Worm (Caenorhabditis elegans) whole organism, L1 larva: ENCODE results near the gene F13E6.1.

Experiments
- C16A3.4 ChIP-seq: fragments of 150-350 bp; optimal IDR thresholded peaks from 2 replicates; lab custom pipeline; 2014; ENCODE audit warnings: missing biosample characterization, missing genetic modification characterization
- F16B12.6 ChIP-seq: fragments of 150-350 bp; optimal IDR thresholded peaks from 2 replicates; lab custom pipeline; 2014; ENCODE audit warnings: missing biosample characterization, missing genetic modification characterization
- Y116A8C.19 ChIP-seq: sonication (generic microtip); optimal IDR thresholded peaks from 2 replicates; lab custom pipeline; 2016; ENCODE audit warnings: missing compliant biosample characterization, missing genetic modification characterization, borderline replicate concordance
- aha-1 ChIP-seq: fragments of 150-350 bp; optimal IDR thresholded peaks from 2 replicates; lab custom pipeline; 2014; ENCODE audit warnings: missing biosample characterization, missing genetic modification characterization
- ama-1 ChIP-seq: fragments of 150-350 bp; optimal IDR thresholded peaks from 2 replicates; lab custom pipeline; 2014
- blmp-1 ChIP-seq: fragments of 150-350 bp; optimal IDR thresholded peaks from 2 replicates; lab custom pipeline; 2014; ENCODE audit warnings: missing biosample characterization, missing genetic modification characterization
- ceh-8 ChIP-seq: fragments of 200-800 bp; sonication (Bioruptor generic); optimal IDR thresholded peaks from 2 replicates; lab custom pipeline; 2018; ENCODE audit warnings: mild to moderate bottlenecking, missing genetic modification characterization, moderate library complexity, missing compliant biosample characterization
- dpl-1 ChIP-seq, 3 experiments: fragments of 150-350 bp in 2 of 3; sonication (generic microtip) in 1 of 3; optimal IDR thresholded peaks; 2 replicates each; lab custom pipeline; 2014 to 2017; ENCODE audit warnings: missing biosample characterization in 3 of 3, missing genetic modification characterization in 3 of 3, missing genetic modification reagents in 3 of 3
- efl-1 ChIP-seq, 4 experiments: fragments of 150-350 bp; optimal IDR thresholded peaks in 3 of 4; peaks in 1 of 4; 1 replicate in 1 of 4; 2 replicates in 3 of 4; lab custom pipeline; 2014; ENCODE audit warnings: missing biosample characterization in 2 of 4, missing genetic modification characterization in 2 of 4, missing genetic modification reagents in 2 of 4
- efl-3 ChIP-seq: fragments of 200-800 bp; sonication (Bioruptor generic); optimal IDR thresholded peaks from 2 replicates; lab custom pipeline; 2018; ENCODE audit warnings: mild to moderate bottlenecking, missing genetic modification characterization, missing compliant biosample characterization
- egl-27 ChIP-seq, 2 experiments: fragments of 150-350 bp in 1 of 2; sonication (generic microtip); optimal IDR thresholded peaks; 3 replicates each; lab custom pipeline; 2017 to 2018; ENCODE audit warnings: missing biosample characterization in 2 of 2, missing genetic modification characterization in 2 of 2, missing genetic modification reagents in 2 of 2
- elt-2 ChIP-seq: sonication (generic microtip); optimal IDR thresholded peaks from 2 replicates; lab custom pipeline; 2016; ENCODE audit warnings: missing genetic modification characterization, mild to moderate bottlenecking, inconsistent platforms, missing compliant biosample characterization, missing genetic modification reagents
- ets-5 ChIP-seq: fragments of 200-800 bp; sonication (Bioruptor generic); IDR thresholded peaks from 2 replicates; pipeline ENCODE4 v1.3.6; 2022; ENCODE audit warnings: missing genetic modification characterization, missing compliant biosample characterization
- fkh-8 ChIP-seq: sonication (generic microtip); optimal IDR thresholded peaks from 2 replicates; lab custom pipeline; 2016; ENCODE audit warnings: mild to moderate bottlenecking, missing genetic modification characterization, missing compliant biosample characterization
- hlh-4 ChIP-seq: sonication (generic microtip); optimal IDR thresholded peaks from 2 replicates; lab custom pipeline; 2016; ENCODE audit warnings: mild to moderate bottlenecking, missing genetic modification characterization, missing compliant biosample characterization
- irx-1 ChIP-seq: sonication (generic microtip); optimal IDR thresholded peaks from 2 replicates; lab custom pipeline; 2016; ENCODE audit warnings: missing genetic modification characterization, missing compliant biosample characterization
- lin-13 ChIP-seq: fragments of 150-350 bp; optimal IDR thresholded peaks from 2 replicates; lab custom pipeline; 2014; ENCODE audit warnings: missing biosample characterization, missing genetic modification reagents, missing genetic modification characterization
- lin-14 ChIP-seq: fragments of 200-800 bp; sonication (Bioruptor generic); optimal IDR thresholded peaks from 2 replicates; lab custom pipeline; 2018; ENCODE audit warnings: mild to moderate bottlenecking, missing genetic modification characterization, moderate library complexity, missing compliant biosample characterization
- lin-15B ChIP-seq: fragments of 150-350 bp; sonication (generic microtip); optimal IDR thresholded peaks from 3 replicates; lab custom pipeline; 2014; ENCODE audit warnings: missing biosample characterization, missing genetic modification characterization
- lir-3 ChIP-seq: sonication (generic microtip); optimal IDR thresholded peaks from 2 replicates; lab custom pipeline; 2016; ENCODE audit warnings: mild to moderate bottlenecking, missing genetic modification characterization, moderate library complexity, missing compliant biosample characterization; ENCODE audit not compliant: poor library complexity
- mab-9 ChIP-seq: fragments of 200-800 bp; sonication (Bioruptor generic); IDR thresholded peaks from 2 replicates; pipeline ENCODE4 v1.3.6; 2022; ENCODE audit warnings: missing genetic modification reagents, missing genetic modification characterization, missing compliant biosample characterization
- mdl-1 ChIP-seq, 2 experiments: fragments of 150-350 bp; optimal IDR thresholded peaks; 2 replicates each; lab custom pipeline; 2014 to 2017; ENCODE audit warnings: missing biosample characterization in 2 of 2, missing genetic modification characterization in 2 of 2, inconsistent platforms in 1 of 2
- mef-2 ChIP-seq: fragments of 150-350 bp; optimal IDR thresholded peaks from 2 replicates; lab custom pipeline; 2014; ENCODE audit warnings: missing biosample characterization, missing genetic modification characterization
- mep-1 ChIP-seq: fragments of 150-350 bp; optimal IDR thresholded peaks from 2 replicates; lab custom pipeline; 2014; ENCODE audit warnings: missing biosample characterization, missing genetic modification characterization
- nhr-11 ChIP-seq: fragments of 150-350 bp; optimal IDR thresholded peaks from 2 replicates; lab custom pipeline; 2014; ENCODE audit warnings: missing biosample characterization, missing genetic modification characterization
- nhr-19 ChIP-seq: fragments of 200-800 bp; sonication (Bioruptor generic); conservative IDR thresholded peaks from 2 replicates; pipeline ENCODE4 v1.3.6; 2022; ENCODE audit warnings: missing genetic modification characterization, missing compliant biosample characterization
- nhr-20 ChIP-seq: sonication (generic microtip); optimal IDR thresholded peaks from 2 replicates; lab custom pipeline; 2016; ENCODE audit warnings: mild to moderate bottlenecking, missing genetic modification characterization, missing compliant biosample characterization
- nhr-237 ChIP-seq: fragments of 150-350 bp; optimal IDR thresholded peaks from 2 replicates; lab custom pipeline; 2014; ENCODE audit warnings: missing biosample characterization, missing genetic modification characterization
- nhr-47 ChIP-seq: sonication (generic microtip); optimal IDR thresholded peaks from 2 replicates; lab custom pipeline; 2016; ENCODE audit warnings: mild to moderate bottlenecking, missing genetic modification characterization, moderate library complexity, missing compliant biosample characterization
- nhr-71 ChIP-seq: sonication (generic microtip); optimal IDR thresholded peaks from 2 replicates; lab custom pipeline; 2016; ENCODE audit warnings: mild to moderate bottlenecking, missing genetic modification characterization, moderate library complexity, missing compliant biosample characterization
- nhr-76 ChIP-seq: sonication (generic microtip); optimal IDR thresholded peaks from 2 replicates; lab custom pipeline; 2017; ENCODE audit warnings: missing biosample characterization, missing genetic modification characterization
- nhr-77 ChIP-seq: fragments of 150-350 bp; optimal IDR thresholded peaks from 2 replicates; lab custom pipeline; 2014; ENCODE audit warnings: missing biosample characterization, missing genetic modification characterization
- nhr-85 ChIP-seq: sonication (generic microtip); peaks from one replicate; lab custom pipeline; 2016; ENCODE audit warnings: missing genetic modification characterization, inconsistent platforms, missing compliant biosample characterization
- pag-3 ChIP-seq: sonication (generic microtip); optimal IDR thresholded peaks from 2 replicates; lab custom pipeline; 2017; ENCODE audit warnings: missing genetic modification characterization, mild to moderate bottlenecking, missing compliant biosample characterization, antibody characterized with exemption, borderline replicate concordance; ENCODE audit not compliant: insufficient read depth
- pax-3 ChIP-seq: fragments of 200-800 bp; sonication (Bioruptor generic); optimal IDR thresholded peaks from 2 replicates; lab custom pipeline; 2018; ENCODE audit warnings: mild to moderate bottlenecking, missing genetic modification characterization, moderate library complexity, missing compliant biosample characterization
- sptf-1 ChIP-seq: fragments of 150-350 bp; optimal IDR thresholded peaks from 2 replicates; lab custom pipeline; 2014; ENCODE audit warnings: missing biosample characterization, missing genetic modification characterization
- swsn-7 ChIP-seq: sonication (generic microtip); optimal IDR thresholded peaks from 2 replicates; lab custom pipeline; 2016; ENCODE audit warnings: missing genetic modification characterization, missing compliant biosample characterization
- tbx-2 ChIP-seq: sonication (generic microtip); optimal IDR thresholded peaks from 2 replicates; lab custom pipeline; 2016; ENCODE audit warnings: missing genetic modification characterization, missing compliant biosample characterization
- unc-130 ChIP-seq: fragments of 150-350 bp; optimal IDR thresholded peaks from 2 replicates; lab custom pipeline; 2017; ENCODE audit warnings: missing biosample characterization, missing genetic modification characterization, inconsistent platforms
- unc-62 ChIP-seq: fragments of 150-350 bp; optimal IDR thresholded peaks from 2 replicates; lab custom pipeline; 2014; ENCODE audit warnings: missing biosample characterization, missing genetic modification reagents, missing genetic modification characterization

Gene F13E6.1

DNA sequence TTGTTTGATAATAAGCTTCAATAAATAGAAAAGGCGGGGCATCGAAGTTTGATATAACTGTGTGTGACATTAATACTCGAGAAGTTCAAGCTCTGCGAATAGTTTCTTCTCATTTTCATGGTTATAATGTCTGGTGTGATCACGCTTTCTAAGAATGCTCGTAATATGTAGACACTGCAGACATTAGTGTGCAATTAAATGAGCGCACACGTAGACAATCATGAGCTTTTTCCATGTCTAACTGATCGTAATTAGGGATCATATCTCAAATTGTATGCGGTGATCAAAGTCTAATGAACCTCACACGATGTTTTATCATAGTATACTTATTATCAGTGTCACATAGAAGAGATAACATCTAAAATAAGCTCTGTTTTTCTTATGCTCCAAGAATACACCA, 26.8 kb downstream of the F13E6.1 start:
- TF ChIP-seq nhr-11 (tag; lab: Kevin White, UChicago) (peak; percentile 32), pax-3 (tag; lab: Kevin White, UChicago) (peak; percentile 4), lin-14 (peak; percentile 25), hlh-4 (tag; lab: Kevin White, UChicago) (no peak), elt-2 (tag; lab: Kevin White, UChicago) (peak; percentile 64), ceh-8 (GFP tag; lab: Kevin White, UChicago) (peak; percentile 93), nhr-71 (tag; lab: Kevin White, UChicago) (peak; percentile 65), nhr-47 (tag; lab: Kevin White, UChicago) (peak; percentile 47), fkh-8 (tag; lab: Kevin White, UChicago) (peak; percentile 75), Y116A8C.19 (tag; lab: Kevin White, UChicago) (no peak), unc-130 (no peak)

- TF ChIP-seq lin-14 (peak; percentile 78), nhr-47 (tag; lab: Kevin White, UChicago) (no peak), egl-27 (tag; optimal IDR thresholded peaks at IDR 0.05; lab: Kevin White, UChicago) (no peak), blmp-1 (tag; lab: Kevin White, UChicago) (peak; percentile 69), lin-15B (tag; lab: Kevin White, UChicago) (no peak), nhr-19 (no peak), mdl-1 (tag; optimal IDR thresholded peaks at IDR 0.05; lab: Kevin White, UChicago) (no peak), swsn-7 (tag; lab: Kevin White, UChicago) (no peak), aha-1 (tag; lab: Kevin White, UChicago) (no peak), unc-62 (GFP tag; lab: Kevin White, UChicago) (no peak), Y116A8C.19 (tag; lab: Kevin White, UChicago) (no peak), ets-5 (GFP tag; lab: Robert Waterston, UW) (no peak), lir-3 (tag; lab: Kevin White, UChicago) (no peak), lin-13 (GFP tag; lab: Kevin White, UChicago) (no peak), irx-1 (tag; lab: Kevin White, UChicago) (no peak), mab-9 (no peak), dpl-1 (GFP tag; optimal IDR thresholded peaks at IDR 0.05; lab: Kevin White, UChicago) (no peak), sptf-1 (tag; lab: Kevin White, UChicago) (no peak), mef-2 (no peak), nhr-20 (tag; lab: Kevin White, UChicago) (peak; percentile 3), tbx-2 (no peak), nhr-11 (tag; lab: Kevin White, UChicago) (no peak), efl-3 (GFP tag; lab: Kevin White, UChicago) (no peak), nhr-85 (tag; lab: Kevin White, UChicago) (peak; percentile 70), ama-1 (no peak), nhr-77 (tag; lab: Kevin White, UChicago) (no peak), mep-1 (no peak), efl-1 (optimal IDR thresholded peaks at IDR 0.05; lab: Kevin White, UChicago) (no peak), efl-1 (GFP tag; optimal IDR thresholded peaks at IDR 0.05 in 1 of 2; lab: Kevin White, UChicago) (peak in 1 of 2 experiments; percentile 34), nhr-76 (tag; lab: Kevin White, UChicago) (no peak)
Observed at ce11 chrX:10647590-10648105, 29.3 kb downstream of the F13E6.1 start.

DNA sequence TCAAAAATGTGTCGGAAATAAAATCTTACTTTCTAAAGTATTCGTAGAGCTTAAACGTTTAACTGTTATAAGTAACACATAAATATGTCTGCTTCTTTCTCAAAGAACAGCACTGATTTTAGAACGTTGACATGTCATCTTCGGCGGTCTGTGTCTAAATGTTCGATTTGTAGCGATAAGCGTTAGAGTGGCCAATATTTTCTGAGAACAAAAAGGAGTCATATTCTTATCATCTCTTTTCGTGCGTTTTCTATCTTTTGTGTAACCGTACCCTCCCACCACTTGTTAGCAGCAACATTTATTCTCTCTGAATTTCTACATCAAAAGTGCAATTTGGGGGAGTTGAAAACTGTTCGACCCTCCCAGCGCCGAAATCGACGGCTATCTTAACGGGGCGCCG, 31.8 kb downstream of the F13E6.1 start:
- TF ChIP-seq F16B12.6 (tag; lab: Kevin White, UChicago) (no peak), nhr-237 (tag; lab: Kevin White, UChicago) (no peak), pag-3 (tag; lab: Kevin White, UChicago) (no peak), C16A3.4 (no peak), lin-13 (GFP tag; lab: Kevin White, UChicago) (no peak)
- TF ChIP-seq, all 84 proteins: peak for 0
